Fruit fly (Drosophila melanogaster) whole organism: ENCODE results near the gene orb.
A peak's percentile ranks its signal among the peaks of the same experiment; 100 is the strongest.

ENCODE experiments used
- CG8478 ChIP-seq: fragments of >200 bp; optimal IDR thresholded peaks from 2 replicates; lab custom pipeline; 2018; ENCODE audit warnings: inconsistent platforms
- Dll ChIP-seq: fragments of >200 bp; optimal IDR thresholded peaks from 2 replicates; lab custom pipeline; 2017
- EcR ChIP-seq, 2 experiments: fragments of >200 bp; optimal IDR thresholded peaks; 2 replicates each; lab custom pipeline; 2017; ENCODE audit warnings: missing biosample characterization in 2 of 2, missing genetic modification characterization in 2 of 2, missing genetic modification reagents in 2 of 2
- pan ChIP-seq: fragments of >200 bp; optimal IDR thresholded peaks from 2 replicates; lab custom pipeline; 2017
- psq ChIP-seq: fragments of >200 bp; optimal IDR thresholded peaks from 2 replicates; lab custom pipeline; 2017
- usp ChIP-seq: fragments of >200 bp; optimal IDR thresholded peaks from 2 replicates; lab custom pipeline; 2017; ENCODE audit warnings: missing biosample characterization, missing genetic modification characterization, mixed read lengths

orb gene

dm6 chr3R:23239051-23239450 lies 41.6 kb downstream of the orb start:
- TF ChIP-seq psq (no peak), pan (lab: Kevin White, UChicago) (no peak), CG8478 (no peak), usp (GFP tag; lab: Kevin White, UChicago) (no peak), Dll (lab: Kevin White, UChicago) (no peak), EcR (GFP tag; optimal IDR thresholded peaks at IDR 0.05; lab: Kevin White, UChicago) (no peak)

dm6 chr3R:23228605-23229264 lies 51.9 kb downstream of the orb start:
- no peak for TF ChIP-seq EcR (GFP tag; optimal IDR thresholded peaks at IDR 0.05; lab: Kevin White, UChicago)
- TF ChIP-seq usp (GFP tag; lab: Kevin White, UChicago), result no peak
- no peak for TF ChIP-seq pan (lab: Kevin White, UChicago)
- no peak for TF ChIP-seq psq
- TF ChIP-seq Dll (lab: Kevin White, UChicago), result no peak
- TF ChIP-seq CG8478, result no peak

- no peak for TF ChIP-seq EcR (GFP tag; optimal IDR thresholded peaks at IDR 0.05; lab: Kevin White, UChicago)
- TF ChIP-seq Dll (lab: Kevin White, UChicago), result peak; percentile 86
Observed at dm6 chr3R:23226521-23227039, 54.1 kb downstream of the orb start, which contains the start of gene cnc. Gene cnc, minus strand, starts transcription at chr3R:23226711.

- TF ChIP-seq CG8478 (no peak), usp (GFP tag; lab: Kevin White, UChicago) (no peak), psq (no peak), EcR (GFP tag; optimal IDR thresholded peaks at IDR 0.05; lab: Kevin White, UChicago) (no peak), Dll (lab: Kevin White, UChicago) (no peak), pan (lab: Kevin White, UChicago) (no peak)
Observed at dm6 chr3R:23225266-23225665, 55.4 kb downstream of the orb start.

dm6 chr3R:23223151-23223810 lies 57.4 kb downstream of the orb start:
- TF ChIP-seq psq (no peak), CG8478 (no peak), Dll (lab: Kevin White, UChicago) (no peak), pan (lab: Kevin White, UChicago) (no peak), usp (GFP tag; lab: Kevin White, UChicago) (no peak), EcR (GFP tag; optimal IDR thresholded peaks at IDR 0.05; lab: Kevin White, UChicago) (no peak)

- TF ChIP-seq psq (no peak), Dll (lab: Kevin White, UChicago) (no peak), CG8478 (no peak), EcR (GFP tag; optimal IDR thresholded peaks at IDR 0.05; lab: Kevin White, UChicago) (no peak), pan (lab: Kevin White, UChicago) (no peak), usp (GFP tag; lab: Kevin White, UChicago) (no peak)
Observed at dm6 chr3R:23221680-23222148, 58.9 kb downstream of the orb start.

dm6 chr3R:23221003-23221679 lies 59.5 kb downstream of the orb start:
- TF ChIP-seq Dll (lab: Kevin White, UChicago), result no peak
- TF ChIP-seq pan (lab: Kevin White, UChicago), result no peak
- TF ChIP-seq psq, result no peak
- no peak for TF ChIP-seq CG8478
- no peak for TF ChIP-seq EcR (GFP tag; optimal IDR thresholded peaks at IDR 0.05; lab: Kevin White, UChicago)
- no peak for TF ChIP-seq usp (GFP tag; lab: Kevin White, UChicago)

dm6 chr3R:23220239-23221002 lies 60.2 kb downstream of the orb start:
- no peak for TF ChIP-seq Dll (lab: Kevin White, UChicago)
- no peak for TF ChIP-seq usp (GFP tag; lab: Kevin White, UChicago)
- peak; percentile 74 to 77 for TF ChIP-seq EcR (GFP tag; optimal IDR thresholded peaks at IDR 0.05; lab: Kevin White, UChicago)

dm6 chr3R:23217142-23217771 lies 63.4 kb downstream of the orb start:
- TF ChIP-seq CG8478 (no peak), usp (GFP tag; lab: Kevin White, UChicago) (no peak), psq (no peak), Dll (lab: Kevin White, UChicago) (no peak)

- no peak for TF ChIP-seq CG8478
- TF ChIP-seq usp (GFP tag; lab: Kevin White, UChicago), result no peak
- TF ChIP-seq psq, result no peak
- no peak for TF ChIP-seq pan (lab: Kevin White, UChicago)
- TF ChIP-seq EcR (GFP tag; optimal IDR thresholded peaks at IDR 0.05; lab: Kevin White, UChicago), result no peak
- no peak for TF ChIP-seq Dll (lab: Kevin White, UChicago)
Observed at dm6 chr3R:23215434-23215730, 65.3 kb downstream of the orb start.
